Fruit fly (Drosophila melanogaster) whole organism, embryonic: ENCODE data around the gene ova.

ENCODE experiments used
- Ada2b ChIP-seq: fragments of 200-800 bp; sonication (Bioruptor generic); IDR thresholded peaks from 2 replicates; pipeline ENCODE4 v1.3.6; 2022; ENCODE audit warnings: missing biosample characterization, missing genetic modification characterization
- Atf-2 ChIP-seq: fragments of 200-800 bp; sonication (Bioruptor generic); optimal IDR thresholded peaks from 2 replicates; lab custom pipeline; 2016; ENCODE audit warnings: missing biosample characterization, missing genetic modification characterization
- Bteb2 ChIP-seq: fragments of 200-800 bp; sonication (Bioruptor generic); optimal IDR thresholded peaks from 2 replicates; lab custom pipeline; 2016; ENCODE audit warnings: missing biosample characterization, missing genetic modification characterization
- CG10321 ChIP-seq: fragments of 200-800 bp; sonication (Bioruptor generic); IDR thresholded peaks from 2 replicates; pipeline ENCODE4 v1.3.6; 2022; ENCODE audit warnings: missing biosample characterization, missing genetic modification characterization
- CG10979 ChIP-seq: fragments of 200-800 bp; sonication (Bioruptor generic); optimal IDR thresholded peaks from 2 replicates; lab custom pipeline; 2018; ENCODE audit warnings: missing biosample characterization, mild to moderate bottlenecking, missing genetic modification characterization, moderate library complexity
- CG12236 ChIP-seq: fragments of 200-800 bp; sonication (Bioruptor generic); optimal IDR thresholded peaks from 2 replicates; lab custom pipeline; 2016; ENCODE audit warnings: missing biosample characterization, missing genetic modification characterization
- CG14860 ChIP-seq: fragments of 200-800 bp; sonication (Bioruptor generic); IDR thresholded peaks from 3 replicates; pipeline ENCODE4 v1.3.6; 2022; ENCODE audit warnings: missing biosample characterization, missing genetic modification characterization; ENCODE audit not compliant: partially characterized antibody
- CG15514 ChIP-seq: fragments of 200-800 bp; sonication (Bioruptor generic); optimal IDR thresholded peaks from 3 replicates; lab custom pipeline; 2017; ENCODE audit warnings: missing biosample characterization, missing genetic modification characterization, mild to moderate bottlenecking, moderate library complexity, missing genetic modification reagents
- CG1647 ChIP-seq: fragments of 200-800 bp; sonication (Bioruptor generic); optimal IDR thresholded peaks from 3 replicates; lab custom pipeline; 2016; ENCODE audit warnings: missing biosample characterization, missing genetic modification characterization
- CG17361 ChIP-seq: fragments of 200-800 bp; sonication (Bioruptor generic); IDR thresholded peaks from 3 replicates; pipeline ENCODE4 v1.3.6; 2022; ENCODE audit warnings: missing biosample characterization, missing genetic modification characterization
- CG1792 ChIP-seq: fragments of 200-800 bp; sonication (Bioruptor generic); optimal IDR thresholded peaks from 2 replicates; lab custom pipeline; 2016; ENCODE audit warnings: missing biosample characterization, missing genetic modification characterization
- CG2712 ChIP-seq: fragments of 200-800 bp; optimal IDR thresholded peaks from 3 replicates; lab custom pipeline; 2019; ENCODE audit warnings: missing biosample characterization, mild to moderate bottlenecking, missing genetic modification characterization, moderate library complexity
- CG34376 ChIP-seq: fragments of 200-800 bp; sonication (Bioruptor generic); optimal IDR thresholded peaks from 2 replicates; lab custom pipeline; 2018; ENCODE audit warnings: missing biosample characterization, mild to moderate bottlenecking, missing genetic modification characterization
- CG5245 ChIP-seq: fragments of 200-800 bp; sonication (Bioruptor generic); optimal IDR thresholded peaks from 3 replicates; lab custom pipeline; 2016; ENCODE audit warnings: missing biosample characterization, missing genetic modification characterization
- CG6689 ChIP-seq: fragments of 200-800 bp; sonication (Bioruptor generic); IDR thresholded peaks from 2 replicates; pipeline ENCODE4 v1.3.6; 2022; ENCODE audit warnings: missing biosample characterization, missing genetic modification characterization
- CG7271 ChIP-seq: fragments of 200-800 bp; sonication (Bioruptor generic); optimal IDR thresholded peaks from 2 replicates; lab custom pipeline; 2018; ENCODE audit warnings: missing biosample characterization, mild to moderate bottlenecking, missing genetic modification characterization, moderate library complexity
- CG7357 ChIP-seq: fragments of 200-800 bp; sonication (Bioruptor generic); IDR thresholded peaks from 3 replicates; pipeline ENCODE4 v1.3.6; 2022; ENCODE audit warnings: missing biosample characterization, missing genetic modification characterization
- CG7786 ChIP-seq: fragments of 200-800 bp; sonication (Bioruptor generic); optimal IDR thresholded peaks from 2 replicates; lab custom pipeline; 2016; ENCODE audit warnings: missing biosample characterization, missing genetic modification characterization
- CG7987 ChIP-seq: fragments of 200-800 bp; sonication (Bioruptor generic); optimal IDR thresholded peaks from 2 replicates; lab custom pipeline; 2018; ENCODE audit warnings: missing biosample characterization, mild to moderate bottlenecking, missing genetic modification characterization, moderate library complexity
- CG8765 ChIP-seq: fragments of 200-800 bp; sonication (Bioruptor generic); IDR thresholded peaks from 2 replicates; pipeline ENCODE4 v1.3.6; 2022; ENCODE audit warnings: missing biosample characterization, missing genetic modification characterization
- CG8944 ChIP-seq: fragments of 200-800 bp; sonication (Bioruptor generic); optimal IDR thresholded peaks from 3 replicates; lab custom pipeline; 2016; ENCODE audit warnings: missing biosample characterization, missing genetic modification characterization
- CG9609 ChIP-seq: fragments of 200-800 bp; sonication (Bioruptor generic); optimal IDR thresholded peaks from 3 replicates; lab custom pipeline; 2016; ENCODE audit warnings: missing biosample characterization, missing genetic modification characterization
- Camta ChIP-seq: fragments of 200-800 bp; sonication (Bioruptor generic); optimal IDR thresholded peaks from 2 replicates; lab custom pipeline; 2016; ENCODE audit warnings: missing biosample characterization, missing genetic modification characterization
- Chrac-16 ChIP-seq: fragments of 200-800 bp; sonication (Bioruptor generic); optimal IDR thresholded peaks from 3 replicates; lab custom pipeline; 2016; ENCODE audit warnings: missing biosample characterization, missing genetic modification characterization
- CoRest ChIP-seq: fragments of 200-800 bp; sonication (Bioruptor generic); optimal IDR thresholded peaks from 3 replicates; lab custom pipeline; 2018; ENCODE audit warnings: missing biosample characterization, mild to moderate bottlenecking, missing genetic modification characterization, moderate library complexity
- Dip2 ChIP-seq: fragments of 200-800 bp; sonication (Bioruptor generic); IDR thresholded peaks from 2 replicates; pipeline ENCODE4 v1.3.6; 2022; ENCODE audit warnings: missing biosample characterization, missing genetic modification characterization
- Doc3 ChIP-seq: fragments of 200-800 bp; sonication (Bioruptor generic); IDR thresholded peaks from 3 replicates; pipeline ENCODE4 v1.3.6; 2022; ENCODE audit warnings: missing biosample characterization, missing genetic modification characterization; ENCODE audit not compliant: partially characterized antibody
- Dp ChIP-seq: fragments of 200-800 bp; sonication (Bioruptor generic); optimal IDR thresholded peaks from 2 replicates; lab custom pipeline; 2018; ENCODE audit warnings: missing biosample characterization, mild to moderate bottlenecking, missing genetic modification characterization, moderate library complexity
- E2f1 ChIP-seq: fragments of 200-800 bp; sonication (Bioruptor generic); IDR thresholded peaks from 2 replicates; pipeline ENCODE4 v1.3.6; 2022; ENCODE audit warnings: missing biosample characterization, missing genetic modification characterization
- Gsc ChIP-seq: fragments of 200-800 bp; sonication (Bioruptor generic); IDR thresholded peaks from 2 replicates; pipeline ENCODE4 v1.3.6; 2022; ENCODE audit warnings: missing biosample characterization, missing genetic modification characterization
- Hr3 ChIP-seq: fragments of 200-800 bp; sonication (Bioruptor generic); optimal IDR thresholded peaks from 3 replicates; lab custom pipeline; 2016; ENCODE audit warnings: missing biosample characterization, missing genetic modification characterization
- Hr51 ChIP-seq, 2 experiments: fragments of 200-800 bp; sonication (Bioruptor generic); optimal IDR thresholded peaks; 2 replicates in 1 of 2; 3 replicates in 1 of 2; lab custom pipeline; 2016 to 2018; ENCODE audit warnings: missing biosample characterization in 2 of 2, missing genetic modification characterization in 2 of 2, mild to moderate bottlenecking in 1 of 2, moderate library complexity in 1 of 2
- Med ChIP-seq: fragments of 200-800 bp; sonication (Bioruptor generic); peaks from one replicate; lab custom pipeline; 2016; ENCODE audit warnings: missing biosample characterization, missing genetic modification characterization, mild to moderate bottlenecking, inconsistent platforms, moderate library complexity
- NK7.1 ChIP-seq: fragments of 200-800 bp; sonication (Bioruptor generic); optimal IDR thresholded peaks from 3 replicates; lab custom pipeline; 2016; ENCODE audit warnings: missing biosample characterization, missing genetic modification characterization
- Side ChIP-seq: fragments of 200-800 bp; sonication (Bioruptor generic); optimal IDR thresholded peaks from 2 replicates; lab custom pipeline; 2016; ENCODE audit warnings: missing biosample characterization, missing genetic modification characterization
- Sry-β ChIP-seq: fragments of 200-800 bp; sonication (Bioruptor generic); optimal IDR thresholded peaks from 2 replicates; lab custom pipeline; 2018; ENCODE audit warnings: missing biosample characterization, mild to moderate bottlenecking, missing genetic modification characterization, moderate library complexity
- ash1 ChIP-seq: fragments of 200-800 bp; sonication (Bioruptor generic); optimal IDR thresholded peaks from 2 replicates; lab custom pipeline; 2018; ENCODE audit warnings: missing biosample characterization, mild to moderate bottlenecking, missing genetic modification characterization
- bab2 ChIP-seq: fragments of 200-800 bp; sonication (Bioruptor generic); optimal IDR thresholded peaks from 2 replicates; lab custom pipeline; 2016; ENCODE audit warnings: missing biosample characterization, missing genetic modification characterization
- bsh ChIP-seq, 2 experiments: fragments of 200-800 bp; sonication (Bioruptor generic); optimal IDR thresholded peaks; 2 replicates each; lab custom pipeline; 2017 to 2018; ENCODE audit warnings: mild to moderate bottlenecking in 2 of 2, missing biosample characterization in 2 of 2, missing genetic modification characterization in 2 of 2, moderate library complexity in 1 of 2
- hbn ChIP-seq: fragments of 200-800 bp; sonication (Bioruptor generic); IDR thresholded peaks from 2 replicates; pipeline ENCODE4 v1.3.6; 2022; ENCODE audit warnings: missing biosample characterization, missing genetic modification characterization; ENCODE audit not compliant: partially characterized antibody
- hkb ChIP-seq, 2 experiments: fragments of 200-800 bp in 1 of 2; fragments of >200 bp in 1 of 2; sonication (Bioruptor generic) in 1 of 2; IDR thresholded peaks in 1 of 2; optimal IDR thresholded peaks in 1 of 2; 2 replicates each; pipeline versions ENCODE4 v1.3.6 to Lab custom; 2017 to 2022; ENCODE audit warnings: missing biosample characterization in 1 of 2, missing genetic modification characterization in 1 of 2
- lov ChIP-seq, 2 experiments: fragments of 200-800 bp in 1 of 2; fragments of >200 bp in 1 of 2; sonication (Bioruptor generic) in 1 of 2; IDR thresholded peaks in 1 of 2; optimal IDR thresholded peaks in 1 of 2; 2 replicates in 1 of 2; 3 replicates in 1 of 2; pipeline versions ENCODE4 v1.3.6 to Lab custom; 2017 to 2022; ENCODE audit warnings: missing biosample characterization in 1 of 2, missing genetic modification characterization in 1 of 2
- mirr ChIP-seq: fragments of 200-800 bp; sonication (Bioruptor generic); optimal IDR thresholded peaks from 3 replicates; lab custom pipeline; 2018; ENCODE audit warnings: missing biosample characterization, mild to moderate bottlenecking, missing genetic modification characterization
- pan ChIP-seq, 4 experiments: fragments of >200 bp in 3 of 4; fragments of 200-800 bp in 1 of 4; sonication (Bioruptor generic) in 1 of 4; optimal IDR thresholded peaks in 3 of 4; IDR thresholded peaks in 1 of 4; 2 replicates each; pipeline versions ENCODE4 v1.3.6 to Lab custom; 2017 to 2022; ENCODE audit warnings: missing biosample characterization in 2 of 4, missing genetic modification characterization in 2 of 4, mixed read lengths in 1 of 4
- sens ChIP-seq: fragments of 200-800 bp; sonication (Bioruptor generic); peaks from one replicate; lab custom pipeline; 2016; ENCODE audit warnings: missing biosample characterization, missing genetic modification characterization
- seq ChIP-seq: fragments of 200-800 bp; sonication (Bioruptor generic); IDR thresholded peaks from 2 replicates; pipeline ENCODE4 v1.3.6; 2022; ENCODE audit warnings: missing biosample characterization, missing genetic modification characterization
- stc ChIP-seq: fragments of 200-800 bp; sonication (Bioruptor generic); IDR thresholded peaks from 2 replicates; pipeline ENCODE4 v1.3.6; 2022; ENCODE audit warnings: missing biosample characterization, missing genetic modification characterization
- sug ChIP-seq: fragments of 200-800 bp; optimal IDR thresholded peaks from 2 replicates; lab custom pipeline; 2019; ENCODE audit warnings: missing biosample characterization, mild to moderate bottlenecking, missing genetic modification characterization, moderate library complexity
- vvl ChIP-seq: fragments of 200-800 bp; sonication (Bioruptor generic); IDR thresholded peaks from 2 replicates; pipeline ENCODE4 v1.3.6; 2022; ENCODE audit warnings: missing biosample characterization, missing genetic modification characterization

ova gene

dm6 chr2L:10276846-10277245 lies 45.4 kb upstream of the ova start (continued):
- TF ChIP-seq E2f1 (GFP tag; lab: Robert Waterston, UW): peak; percentile 38; the same call in 1 of the 2 replicates
- no peak for TF ChIP-seq seq (GFP tag; lab: Robert Waterston, UW)
- TF ChIP-seq Doc3: no peak
- TF ChIP-seq pan (optimal IDR thresholded peaks at IDR 0.05; lab: Kevin White, UChicago): no peak
- peak in 1 of 2 experiments; percentile 27 for TF ChIP-seq pan (GFP tag; optimal IDR thresholded peaks at IDR 0.05 in 1 of 2, IDR thresholded peaks at IDR 0.05 in 1 of 2)
- TF ChIP-seq hbn (GFP tag; lab: Robert Waterston, UW): no peak
- peak; percentile 19; the same call in 1 of the 2 replicates for TF ChIP-seq CG6689 (GFP tag; lab: Robert Waterston, UW)
- TF ChIP-seq CG10321 (GFP tag; lab: Robert Waterston, UW): no peak
- TF ChIP-seq mirr (GFP tag; lab: Kevin White, UChicago): no peak
- peak; percentile 30; the same call in 1 of the 3 replicates for TF ChIP-seq CG17361
- TF ChIP-seq CG8944 (GFP tag; lab: Kevin White, UChicago): peak; percentile 4
- TF ChIP-seq Dip2 (GFP tag; lab: Robert Waterston, UW): no peak
- no peak for TF ChIP-seq CoRest (tag; lab: Kevin White, UChicago)
- no peak for TF ChIP-seq hkb (optimal IDR thresholded peaks at IDR 0.05; lab: Kevin White, UChicago)
- TF ChIP-seq hkb (GFP tag; IDR thresholded peaks at IDR 0.05; lab: Robert Waterston, UW): no peak
- TF ChIP-seq Side (GFP tag; lab: Kevin White, UChicago): peak; percentile 39
- TF ChIP-seq CG7357: 0 out of 3 replicates have a peak, but pooled peaks have one; percentile 13
- no peak for TF ChIP-seq lov (optimal IDR thresholded peaks at IDR 0.05; lab: Kevin White, UChicago)
- 0 out of 3 replicates have a peak, but pooled peaks have one; percentile 21 for TF ChIP-seq lov (GFP tag; IDR thresholded peaks at IDR 0.05; lab: Robert Waterston, UW)
- TF ChIP-seq bab2 (GFP tag; lab: Kevin White, UChicago): no peak
- no peak for TF ChIP-seq Sry-β (GFP tag; lab: Kevin White, UChicago)
- no peak for TF ChIP-seq NK7.1 (GFP tag; lab: Kevin White, UChicago)
- peak; percentile 14 for TF ChIP-seq Chrac-16 (GFP tag; lab: Kevin White, UChicago)
- TF ChIP-seq CG7786 (GFP tag; lab: Kevin White, UChicago): peak; percentile 7
- TF ChIP-seq ash1: no peak
- TF ChIP-seq CG1792 (GFP tag; lab: Kevin White, UChicago): peak; percentile 15
- TF ChIP-seq Ada2b: 0 out of 2 replicates have a peak, but pooled peaks have one; percentile 43
- no peak for TF ChIP-seq CG2712 (tag; lab: Kevin White, UChicago)
- no peak for TF ChIP-seq vvl
- TF ChIP-seq sug (tag; lab: Kevin White, UChicago): no peak
- no peak for TF ChIP-seq Atf-2
- no peak for TF ChIP-seq Gsc
- TF ChIP-seq CG14860 (GFP tag; lab: Robert Waterston, UW): no peak
- TF ChIP-seq CG8765: no peak
- peak; percentile 10 for TF ChIP-seq CG5245 (GFP tag; lab: Kevin White, UChicago)
- peak; percentile 36 for TF ChIP-seq CG1647 (GFP tag; lab: Kevin White, UChicago)
- peak; percentile 23 for TF ChIP-seq Camta (GFP tag; lab: Kevin White, UChicago)
- TF ChIP-seq CG15514: no peak
- TF ChIP-seq Hr51 (GFP tag; optimal IDR thresholded peaks at IDR 0.05; lab: Kevin White, UChicago): no peak
- TF ChIP-seq Bteb2: no peak
- no peak for TF ChIP-seq CG7271
- TF ChIP-seq CG10979 (tag; lab: Kevin White, UChicago): no peak
- TF ChIP-seq stc (GFP tag; lab: Robert Waterston, UW): no peak
- peak; percentile 86 for TF ChIP-seq Med (GFP tag; lab: Kevin White, UChicago)
- TF ChIP-seq CG9609 (GFP tag; lab: Kevin White, UChicago): peak; percentile 13
- TF ChIP-seq Dp (GFP tag; lab: Kevin White, UChicago): no peak
- TF ChIP-seq CG7987 (GFP tag; lab: Kevin White, UChicago): peak; percentile 11
- peak; percentile 47 for TF ChIP-seq CG12236 (GFP tag; lab: Kevin White, UChicago)
- TF ChIP-seq Hr3: no peak
- TF ChIP-seq bsh (GFP tag; optimal IDR thresholded peaks at IDR 0.05; lab: Kevin White, UChicago): peak; percentile 9 to 22
- TF ChIP-seq CG34376 (GFP tag; lab: Kevin White, UChicago): no peak
- TF ChIP-seq sens (GFP tag; lab: Kevin White, UChicago): peak; percentile 93
